Worm (Caenorhabditis elegans) whole organism, young adult: ENCODE measurements around the gene ttr-35.

Experiments
- sea-2 ChIP-seq: fragments of 200-800 bp; sonication (Bioruptor generic); IDR thresholded peaks from 2 replicates; pipeline ENCODE4 v1.3.6; 2022; ENCODE audit warnings: missing genetic modification characterization, missing compliant biosample characterization
- snpc-4 ChIP-seq, 5 experiments: fragments of 150-350 bp in 1 of 5; sonication (generic microtip) in 4 of 5; optimal IDR thresholded peaks; 2 replicates each; lab custom pipeline; 2014 to 2018; ENCODE audit warnings: missing genetic modification characterization in 5 of 5, missing biosample characterization in 3 of 5, antibody characterized with exemption in 2 of 5, mild to moderate bottlenecking in 2 of 5, missing compliant biosample characterization in 2 of 5, missing genotype in 2 of 5, moderate library complexity in 2 of 5, missing genetic modification reagents in 1 of 5

- TF ChIP-seq sea-2 (GFP tag; lab: Robert Waterston, UW) = no peak
- TF ChIP-seq snpc-4 (GFP tag; optimal IDR thresholded peaks at IDR 0.05; lab: Kevin White, UChicago) = no peak
- TF ChIP-seq snpc-4 (tag; optimal IDR thresholded peaks at IDR 0.05; lab: Kevin White, UChicago) = no peak
These were observed 6.4 kb upstream of the ttr-35 start, which contains the start of gene glr-8 for ce11 chrX:6505662-6506061.
